Fruit fly (Drosophila melanogaster) whole organism, embryonic: ENCODE results near the gene SIDL.

Experiments used
- ATbp ChIP-seq: fragments of 200-800 bp; sonication (Bioruptor generic); optimal IDR thresholded peaks from 2 replicates; lab custom pipeline; 2017; ENCODE audit warnings: missing biosample characterization, mild to moderate bottlenecking, missing genetic modification characterization, missing genetic modification reagents
- Atf6 ChIP-seq: fragments of 200-800 bp; sonication (Bioruptor generic); IDR thresholded peaks from 2 replicates; pipeline ENCODE4 v1.3.6; 2022; ENCODE audit warnings: missing biosample characterization, missing genetic modification characterization
- CG10321 ChIP-seq: fragments of 200-800 bp; sonication (Bioruptor generic); IDR thresholded peaks from 2 replicates; pipeline ENCODE4 v1.3.6; 2022; ENCODE audit warnings: missing biosample characterization, missing genetic modification characterization
- CG11696 ChIP-seq: fragments of 200-800 bp; sonication (Bioruptor generic); IDR thresholded peaks from 2 replicates; pipeline ENCODE4 v1.3.6; 2022; ENCODE audit warnings: missing biosample characterization, missing genetic modification characterization
- CG12236 ChIP-seq: fragments of 200-800 bp; sonication (Bioruptor generic); optimal IDR thresholded peaks from 2 replicates; lab custom pipeline; 2016; ENCODE audit warnings: missing biosample characterization, missing genetic modification characterization
- CG12659 ChIP-seq: fragments of 200-800 bp; sonication (Bioruptor generic); optimal IDR thresholded peaks from 3 replicates; lab custom pipeline; 2017; ENCODE audit warnings: mild to moderate bottlenecking, missing biosample characterization, missing genetic modification reagents, missing genetic modification characterization
- CG14441 ChIP-seq: fragments of 200-800 bp; sonication (Bioruptor generic); IDR thresholded peaks from 2 replicates; pipeline ENCODE4 v1.3.6; 2022; ENCODE audit warnings: missing biosample characterization, missing genetic modification characterization
- CG15011 ChIP-seq: fragments of 200-800 bp; sonication (Bioruptor generic); optimal IDR thresholded peaks from 3 replicates; lab custom pipeline; 2018; ENCODE audit warnings: missing biosample characterization, mild to moderate bottlenecking, missing genetic modification characterization
- CG16815 ChIP-seq: fragments of 200-800 bp; sonication (Bioruptor generic); optimal IDR thresholded peaks from 3 replicates; lab custom pipeline; 2017; ENCODE audit warnings: missing biosample characterization, mild to moderate bottlenecking, missing genetic modification characterization
- CG17912 ChIP-seq: fragments of 200-800 bp; sonication (Bioruptor generic); optimal IDR thresholded peaks from 2 replicates; lab custom pipeline; 2018; ENCODE audit warnings: missing biosample characterization, mild to moderate bottlenecking, missing genetic modification characterization
- CG2116 ChIP-seq: fragments of 200-800 bp; sonication (Bioruptor generic); optimal IDR thresholded peaks from 3 replicates; lab custom pipeline; 2018; ENCODE audit warnings: missing biosample characterization, mild to moderate bottlenecking, missing genetic modification characterization
- CG2875 ChIP-seq: fragments of 200-800 bp; sonication (Bioruptor generic); optimal IDR thresholded peaks from 2 replicates; lab custom pipeline; 2017; ENCODE audit warnings: missing biosample characterization, mild to moderate bottlenecking, missing genetic modification characterization, missing genetic modification reagents
- CG31388 ChIP-seq: fragments of 200-800 bp; sonication (Bioruptor generic); optimal IDR thresholded peaks from 2 replicates; lab custom pipeline; 2016; ENCODE audit warnings: missing biosample characterization, missing genetic modification characterization
- CG3726 ChIP-seq: fragments of 200-800 bp; sonication (Bioruptor generic); IDR thresholded peaks from 3 replicates; pipeline ENCODE4, ENCODE4 v1.3.6; 2022; ENCODE audit warnings: missing biosample characterization, missing genetic modification characterization
- CG4820 ChIP-seq: fragments of 200-800 bp; sonication (Bioruptor generic); optimal IDR thresholded peaks from 3 replicates; lab custom pipeline; 2016; ENCODE audit warnings: missing biosample characterization, missing genetic modification characterization
- CG6272 ChIP-seq: fragments of 200-800 bp; sonication (Bioruptor generic); IDR thresholded peaks from 2 replicates; pipeline ENCODE4 v1.3.6; 2022; ENCODE audit warnings: missing biosample characterization, missing genetic modification characterization
- CG6683 ChIP-seq: fragments of 200-800 bp; sonication (Bioruptor generic); optimal IDR thresholded peaks from 2 replicates; lab custom pipeline; 2017; ENCODE audit warnings: missing biosample characterization, mild to moderate bottlenecking, missing genetic modification characterization, missing genetic modification reagents
- CG7556 ChIP-seq: fragments of 200-800 bp; sonication (Bioruptor generic); optimal IDR thresholded peaks from 2 replicates; lab custom pipeline; 2017; ENCODE audit warnings: missing biosample characterization, mild to moderate bottlenecking, missing genetic modification characterization
- CG7987 ChIP-seq: fragments of 200-800 bp; sonication (Bioruptor generic); optimal IDR thresholded peaks from 2 replicates; lab custom pipeline; 2018; ENCODE audit warnings: missing biosample characterization, mild to moderate bottlenecking, missing genetic modification characterization, moderate library complexity
- CG8359 ChIP-seq: fragments of 200-800 bp; sonication (Bioruptor generic); optimal IDR thresholded peaks from 2 replicates; lab custom pipeline; 2017; ENCODE audit warnings: missing biosample characterization, mild to moderate bottlenecking, missing genetic modification characterization, borderline replicate concordance
- CG9215 ChIP-seq: fragments of 200-800 bp; sonication (Bioruptor generic); IDR thresholded peaks from 2 replicates; pipeline ENCODE4 v1.3.6; 2022; ENCODE audit warnings: missing biosample characterization, missing genetic modification characterization
- CkIIα-i1 ChIP-seq: fragments of 200-800 bp; sonication (Bioruptor generic); IDR thresholded peaks from 2 replicates; pipeline ENCODE4 v1.3.6; 2022; ENCODE audit warnings: missing biosample characterization, missing genetic modification characterization
- D19B ChIP-seq: fragments of 200-800 bp; sonication (Bioruptor generic); optimal IDR thresholded peaks from 2 replicates; lab custom pipeline; 2017; ENCODE audit warnings: missing biosample characterization, mild to moderate bottlenecking, missing genetic modification characterization
- Dref ChIP-seq: fragments of 200-800 bp; sonication (Bioruptor generic); IDR thresholded peaks from 2 replicates; pipeline ENCODE4 v1.3.6; 2022; ENCODE audit warnings: missing biosample characterization, missing genetic modification characterization
- Fer3 ChIP-seq: fragments of 200-800 bp; sonication (Bioruptor generic); optimal IDR thresholded peaks from 2 replicates; lab custom pipeline; 2018; ENCODE audit warnings: missing biosample characterization, mild to moderate bottlenecking, missing genetic modification characterization, moderate library complexity
- HmgD ChIP-seq: fragments of 200-800 bp; sonication (Bioruptor generic); optimal IDR thresholded peaks from 3 replicates; lab custom pipeline; 2016; ENCODE audit warnings: missing biosample characterization, missing genetic modification characterization
- Hr39 ChIP-seq: fragments of >200 bp; optimal IDR thresholded peaks from 2 replicates; lab custom pipeline; 2017
- Hr51 ChIP-seq, 2 experiments: fragments of 200-800 bp; sonication (Bioruptor generic); optimal IDR thresholded peaks; 2 replicates in 1 of 2; 3 replicates in 1 of 2; lab custom pipeline; 2016 to 2018; ENCODE audit warnings: missing biosample characterization in 2 of 2, missing genetic modification characterization in 2 of 2, mild to moderate bottlenecking in 1 of 2, moderate library complexity in 1 of 2
- MESR4 ChIP-seq: fragments of 200-800 bp; sonication (Bioruptor generic); optimal IDR thresholded peaks from 2 replicates; lab custom pipeline; 2018; ENCODE audit warnings: missing biosample characterization, mild to moderate bottlenecking, missing genetic modification characterization, moderate library complexity
- Myb ChIP-seq: fragments of 200-800 bp; sonication (Bioruptor generic); optimal IDR thresholded peaks from 2 replicates; lab custom pipeline; 2016; ENCODE audit warnings: missing biosample characterization, missing genetic modification characterization
- Oli ChIP-seq: fragments of 200-800 bp; sonication (Bioruptor generic); optimal IDR thresholded peaks from 2 replicates; lab custom pipeline; 2018; ENCODE audit warnings: missing biosample characterization, mild to moderate bottlenecking, missing genetic modification characterization, moderate library complexity
- Poxn ChIP-seq: fragments of 200-800 bp; sonication (Bioruptor generic); IDR thresholded peaks from 2 replicates; pipeline ENCODE4 v1.3.6; 2022; ENCODE audit warnings: missing biosample characterization, missing genetic modification characterization
- Six4 ChIP-seq: fragments of 200-800 bp; sonication (Bioruptor generic); optimal IDR thresholded peaks from 2 replicates; lab custom pipeline; 2016; ENCODE audit warnings: missing biosample characterization, missing genetic modification characterization
- Ssrp ChIP-seq: fragments of 200-800 bp; sonication (Bioruptor generic); optimal IDR thresholded peaks from 2 replicates; lab custom pipeline; 2018; ENCODE audit warnings: missing biosample characterization, mild to moderate bottlenecking, missing genetic modification characterization, moderate library complexity
- ac ChIP-seq: fragments of 200-800 bp; sonication (Bioruptor generic); optimal IDR thresholded peaks from 3 replicates; lab custom pipeline; 2017; ENCODE audit warnings: missing biosample characterization, mild to moderate bottlenecking, missing genetic modification characterization
- bcd ChIP-seq: fragments of 200-800 bp; sonication (Bioruptor generic); optimal IDR thresholded peaks from 2 replicates; lab custom pipeline; 2017; ENCODE audit warnings: missing biosample characterization, mild to moderate bottlenecking, missing genetic modification characterization
- bowl ChIP-seq: fragments of 200-800 bp; sonication (Bioruptor generic); IDR thresholded peaks from 2 replicates; pipeline ENCODE4 v1.3.6; 2022; ENCODE audit warnings: missing biosample characterization, missing genetic modification characterization
- crp ChIP-seq, 2 experiments: fragments of 200-800 bp; sonication (Bioruptor generic); optimal IDR thresholded peaks; 2 replicates in 1 of 2; 3 replicates in 1 of 2; lab custom pipeline; 2017; ENCODE audit warnings: missing biosample characterization in 2 of 2, missing genetic modification characterization in 2 of 2, mild to moderate bottlenecking in 1 of 2, moderate library complexity in 1 of 2
- cwo ChIP-seq: fragments of 200-800 bp; sonication (Bioruptor generic); optimal IDR thresholded peaks from 3 replicates; lab custom pipeline; 2017; ENCODE audit warnings: missing biosample characterization, missing genetic modification characterization, mild to moderate bottlenecking, moderate library complexity, missing genetic modification reagents
- dan ChIP-seq: fragments of 200-800 bp; sonication (Bioruptor generic); IDR thresholded peaks from 2 replicates; pipeline ENCODE4 v1.3.6; 2022; ENCODE audit warnings: missing biosample characterization, missing genetic modification characterization
- ewg ChIP-seq: fragments of 200-800 bp; sonication (Bioruptor generic); optimal IDR thresholded peaks from 3 replicates; lab custom pipeline; 2017; ENCODE audit warnings: mild to moderate bottlenecking, missing biosample characterization, missing genetic modification reagents, missing genetic modification characterization
- exex ChIP-seq: fragments of 200-800 bp; sonication (Bioruptor generic); optimal IDR thresholded peaks from 4 replicates; lab custom pipeline; 2018; ENCODE audit warnings: missing biosample characterization, mild to moderate bottlenecking, missing genetic modification characterization, moderate library complexity
- fd3F ChIP-seq: fragments of 200-800 bp; sonication (Bioruptor generic); optimal IDR thresholded peaks from 2 replicates; lab custom pipeline; 2018; ENCODE audit warnings: missing biosample characterization, mild to moderate bottlenecking, missing genetic modification characterization, moderate library complexity
- hbn ChIP-seq: fragments of 200-800 bp; sonication (Bioruptor generic); IDR thresholded peaks from 2 replicates; pipeline ENCODE4 v1.3.6; 2022; ENCODE audit warnings: missing biosample characterization, missing genetic modification characterization; ENCODE audit not compliant: partially characterized antibody
- hth ChIP-seq: fragments of >200 bp; optimal IDR thresholded peaks from 2 replicates; lab custom pipeline; 2017; ENCODE audit warnings: inconsistent platforms
- inv ChIP-seq: fragments of 200-800 bp; sonication (Bioruptor generic); IDR thresholded peaks from 2 replicates; pipeline ENCODE4 v1.3.6; 2022; ENCODE audit warnings: missing biosample characterization, missing genetic modification characterization; ENCODE audit not compliant: partially characterized antibody
- org-1 ChIP-seq: fragments of 200-800 bp; sonication (Bioruptor generic); optimal IDR thresholded peaks from 2 replicates; lab custom pipeline; 2017; ENCODE audit warnings: missing biosample characterization, missing genetic modification characterization
- rib ChIP-seq: fragments of 200-800 bp; sonication (Bioruptor generic); IDR thresholded peaks from 2 replicates; pipeline ENCODE4 v1.3.6; 2022; ENCODE audit warnings: missing biosample characterization, missing genetic modification characterization
- sr ChIP-seq: fragments of 200-800 bp; sonication (Bioruptor generic); IDR thresholded peaks from 3 replicates; pipeline ENCODE4 v1.3.6; 2022; ENCODE audit warnings: missing biosample characterization, missing genetic modification characterization
- tup ChIP-seq: fragments of 200-800 bp; sonication (Bioruptor generic); optimal IDR thresholded peaks from 2 replicates; lab custom pipeline; 2016; ENCODE audit warnings: missing biosample characterization, mild to moderate bottlenecking, missing genetic modification characterization, moderate library complexity
- usp ChIP-seq: fragments of >200 bp; optimal IDR thresholded peaks from 2 replicates; lab custom pipeline; 2017; ENCODE audit warnings: missing biosample characterization, missing genetic modification characterization

SIDL gene

DNA sequence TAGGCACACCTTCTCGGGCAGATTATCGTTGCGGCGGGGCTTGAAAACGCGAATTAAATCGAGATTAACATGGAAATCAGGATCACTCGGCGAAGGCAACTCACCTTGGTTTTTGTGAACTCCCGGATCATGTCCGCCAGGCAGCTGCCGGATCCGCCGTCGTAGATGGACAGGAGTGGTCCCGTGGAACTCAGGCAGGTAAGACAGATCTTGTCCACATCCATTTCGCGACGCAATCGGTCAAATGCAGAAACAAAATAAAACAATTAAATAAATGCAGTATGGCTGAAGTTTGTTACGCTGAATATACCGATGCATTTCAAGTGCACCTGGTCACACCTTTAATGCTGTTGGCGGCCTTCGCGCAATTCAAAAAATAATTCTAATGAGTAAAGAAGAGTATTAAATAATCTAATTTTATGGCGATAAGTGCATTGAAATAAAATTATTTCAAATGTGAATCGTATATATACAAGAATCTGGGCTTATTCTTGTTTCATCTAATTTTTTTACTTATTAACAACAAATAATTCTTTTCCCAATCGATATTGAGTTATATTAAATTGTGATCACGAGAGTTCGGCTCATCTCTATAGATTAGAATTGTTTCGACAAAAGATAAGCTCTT lies 5.2 kb downstream of the SIDL start, which contains the start of the genes CG6654 and CG4210 (continued):
- TF ChIP-seq cwo (GFP tag; lab: Kevin White, UChicago) (no peak), MESR4 (GFP tag; lab: Kevin White, UChicago) (peak; percentile 66), HmgD (GFP tag; lab: Kevin White, UChicago) (no peak), CG15011 (no peak), CG16815 (GFP tag; lab: Kevin White, UChicago) (no peak), CG10321 (GFP tag; lab: Robert Waterston, UW) (no peak), ac (GFP tag; lab: Kevin White, UChicago) (no peak), hth (lab: Kevin White, UChicago) (no peak), bcd (GFP tag; lab: Kevin White, UChicago) (no peak), CG14441 (no peak), Ssrp (tag; lab: Kevin White, UChicago) (no peak), CG12659 (peak; percentile 26), D19B (GFP tag; lab: Kevin White, UChicago) (no peak), Dref (GFP tag; lab: Robert Waterston, UW) (no peak), inv (peak; percentile 37; the same call in 1 of the 2 replicates), ewg (GFP tag; lab: Kevin White, UChicago) (no peak), Oli (no peak), Six4 (GFP tag; lab: Kevin White, UChicago) (no peak), sr (GFP tag; lab: Robert Waterston, UW) (no peak), ATbp (GFP tag; lab: Kevin White, UChicago) (no peak), crp (GFP tag; optimal IDR thresholded peaks at IDR 0.05; lab: Kevin White, UChicago) (peak in 1 of 2 experiments; percentile 31), CG2116 (GFP tag; lab: Kevin White, UChicago) (peak; percentile 42), CkIIα-i1 (GFP tag; lab: Robert Waterston, UW) (no peak), CG12236 (GFP tag; lab: Kevin White, UChicago) (no peak), CG6683 (no peak), CG3726 (GFP tag; lab: Robert Waterston, UW) (no peak), CG8359 (GFP tag; lab: Kevin White, UChicago) (no peak), tup (no peak), bowl (GFP tag; lab: Robert Waterston, UW) (no peak), CG31388 (GFP tag; lab: Kevin White, UChicago) (no peak), CG7987 (GFP tag; lab: Kevin White, UChicago) (no peak), CG4820 (no peak), fd3F (GFP tag; lab: Kevin White, UChicago) (no peak), Poxn (GFP tag; lab: Robert Waterston, UW) (no peak), org-1 (GFP tag; lab: Kevin White, UChicago) (no peak), CG9215 (GFP tag; lab: Robert Waterston, UW) (no peak), CG6272 (no peak), hbn (GFP tag; lab: Robert Waterston, UW) (peak; percentile 39), CG7556 (GFP tag; lab: Kevin White, UChicago) (no peak), Myb (GFP tag; lab: Kevin White, UChicago) (peak; percentile 3), CG17912 (no peak), Fer3 (no peak), CG2875 (GFP tag; lab: Kevin White, UChicago) (no peak), exex (tag; lab: Kevin White, UChicago) (peak; percentile 38), dan (GFP tag; lab: Robert Waterston, UW) (no peak), Atf6 (GFP tag; lab: Robert Waterston, UW) (no peak), Hr39 (no peak), usp (GFP tag; lab: Kevin White, UChicago) (no peak), Hr51 (GFP tag; optimal IDR thresholded peaks at IDR 0.05; lab: Kevin White, UChicago) (no peak), CG11696 (GFP tag; lab: Robert Waterston, UW) (no peak), rib (GFP tag; lab: Robert Waterston, UW) (no peak)
